Fruit fly (Drosophila melanogaster) whole organism, prepupa: ENCODE results near the gene Mcm6.

Experiments used
- CG10669 ChIP-seq: fragments of 200-800 bp; sonication (Bioruptor generic); optimal IDR thresholded peaks from 3 replicates; lab custom pipeline; 2018; ENCODE audit warnings: missing biosample characterization, mild to moderate bottlenecking, missing genetic modification characterization, moderate library complexity
- CG11294 ChIP-seq: fragments of 200-800 bp; sonication (Bioruptor generic); IDR thresholded peaks from 2 replicates; pipeline ENCODE4 v1.3.6; 2022; ENCODE audit warnings: missing biosample characterization, missing genetic modification characterization
- CG11902 ChIP-seq: fragments of 200-800 bp; sonication (Bioruptor generic); optimal IDR thresholded peaks from 3 replicates; lab custom pipeline; 2016; ENCODE audit warnings: missing biosample characterization, missing genetic modification characterization
- CG15336 ChIP-seq: fragments of 200-800 bp; sonication (Bioruptor generic); IDR thresholded peaks from 2 replicates; pipeline ENCODE4 v1.3.6; 2022; ENCODE audit warnings: missing biosample characterization, missing genetic modification characterization
- CG1621 ChIP-seq: fragments of 200-800 bp; sonication (Bioruptor generic); optimal IDR thresholded peaks from 3 replicates; lab custom pipeline; 2018; ENCODE audit warnings: missing biosample characterization, mild to moderate bottlenecking, missing genetic modification characterization
- CG16779 ChIP-seq: fragments of 200-800 bp; sonication (Bioruptor generic); optimal IDR thresholded peaks from 3 replicates; lab custom pipeline; 2017; ENCODE audit warnings: missing biosample characterization, mild to moderate bottlenecking, missing genetic modification characterization
- CG3032 ChIP-seq: fragments of 200-800 bp; optimal IDR thresholded peaks from 2 replicates; lab custom pipeline; 2019; ENCODE audit warnings: missing biosample characterization, mild to moderate bottlenecking, missing genetic modification characterization, moderate library complexity
- CG3919 ChIP-seq: fragments of 200-800 bp; sonication (Bioruptor generic); optimal IDR thresholded peaks from 3 replicates; lab custom pipeline; 2016; ENCODE audit warnings: missing biosample characterization, missing genetic modification characterization
- CG4318 ChIP-seq: fragments of 200-800 bp; sonication (Bioruptor generic); optimal IDR thresholded peaks from 3 replicates; lab custom pipeline; 2017; ENCODE audit warnings: missing biosample characterization, mild to moderate bottlenecking, missing genetic modification characterization
- CG6276 ChIP-seq: fragments of 200-800 bp; sonication (Bioruptor generic); optimal IDR thresholded peaks from 2 replicates; lab custom pipeline; 2017; ENCODE audit warnings: missing biosample characterization, mild to moderate bottlenecking, missing genetic modification characterization
- CG6808 ChIP-seq: fragments of 200-800 bp; sonication (Bioruptor generic); optimal IDR thresholded peaks from 3 replicates; lab custom pipeline; 2017; ENCODE audit warnings: missing biosample characterization, missing genetic modification characterization, mild to moderate bottlenecking, moderate library complexity, missing genetic modification reagents
- CG7368 ChIP-seq: fragments of 200-800 bp; sonication (Bioruptor generic); optimal IDR thresholded peaks from 3 replicates; lab custom pipeline; 2016; ENCODE audit warnings: missing biosample characterization, missing genetic modification characterization
- CG8119 ChIP-seq: fragments of 200-800 bp; sonication (Bioruptor generic); IDR thresholded peaks from 3 replicates; pipeline ENCODE4 v1.3.6; 2022; ENCODE audit warnings: missing biosample characterization, missing genetic modification characterization
- CG8632 ChIP-seq: fragments of 200-800 bp; sonication (Bioruptor generic); optimal IDR thresholded peaks from 3 replicates; lab custom pipeline; 2016; ENCODE audit warnings: missing biosample characterization, missing genetic modification characterization
- CG9139 ChIP-seq: fragments of 200-800 bp; sonication (Bioruptor generic); optimal IDR thresholded peaks from 3 replicates; lab custom pipeline; 2017; ENCODE audit warnings: missing biosample characterization, mild to moderate bottlenecking, missing genetic modification characterization
- Eip75B ChIP-seq: fragments of 200-800 bp; sonication (Bioruptor generic); optimal IDR thresholded peaks from 3 replicates; lab custom pipeline; 2016; ENCODE audit warnings: missing biosample characterization, missing genetic modification characterization
- Ets96B ChIP-seq: fragments of 200-800 bp; optimal IDR thresholded peaks from 2 replicates; lab custom pipeline; 2019; ENCODE audit warnings: missing biosample characterization, mild to moderate bottlenecking, missing genetic modification characterization, moderate library complexity
- Gug ChIP-seq: fragments of 200-800 bp; sonication (Bioruptor generic); IDR thresholded peaks from 2 replicates; pipeline ENCODE4 v1.3.6; 2022; ENCODE audit warnings: missing biosample characterization, missing genetic modification characterization
- Hr4 ChIP-seq: fragments of 200-800 bp; sonication (Bioruptor generic); optimal IDR thresholded peaks from 3 replicates; lab custom pipeline; 2016; ENCODE audit warnings: missing biosample characterization, missing genetic modification characterization
- OdsH ChIP-seq: fragments of 200-800 bp; sonication (Bioruptor generic); optimal IDR thresholded peaks from 3 replicates; lab custom pipeline; 2016; ENCODE audit warnings: missing biosample characterization, missing genetic modification characterization
- Sox102F ChIP-seq: fragments of 200-800 bp; sonication (Bioruptor generic); optimal IDR thresholded peaks from 2 replicates; lab custom pipeline; 2016; ENCODE audit warnings: missing biosample characterization, mild to moderate bottlenecking, missing genetic modification characterization
- Sox14 ChIP-seq: fragments of 200-800 bp; sonication (Bioruptor generic); optimal IDR thresholded peaks from 3 replicates; lab custom pipeline; 2016; ENCODE audit warnings: missing biosample characterization, missing genetic modification characterization
- achi ChIP-seq: fragments of 200-800 bp; sonication (Bioruptor generic); optimal IDR thresholded peaks from 3 replicates; lab custom pipeline; 2016; ENCODE audit warnings: missing biosample characterization, missing genetic modification characterization
- acj6 ChIP-seq: fragments of 200-800 bp; sonication (Bioruptor generic); optimal IDR thresholded peaks from 3 replicates; lab custom pipeline; 2016; ENCODE audit warnings: missing biosample characterization, missing genetic modification characterization
- cyc ChIP-seq: fragments of 200-800 bp; sonication (Bioruptor generic); optimal IDR thresholded peaks from 3 replicates; lab custom pipeline; 2016; ENCODE audit warnings: missing biosample characterization, missing genetic modification characterization
- dac ChIP-seq: fragments of 200-800 bp; sonication (Bioruptor generic); optimal IDR thresholded peaks from 2 replicates; lab custom pipeline; 2017; ENCODE audit warnings: missing biosample characterization, mild to moderate bottlenecking, missing genetic modification characterization
- dsx ChIP-seq: fragments of 200-800 bp; optimal IDR thresholded peaks from 3 replicates; lab custom pipeline; 2019; ENCODE audit warnings: missing biosample characterization, mild to moderate bottlenecking, missing genetic modification characterization, moderate library complexity; ENCODE audit not compliant: poor library complexity, severe bottlenecking
- eg ChIP-seq: fragments of 200-800 bp; sonication (Bioruptor generic); IDR thresholded peaks from 3 replicates; pipeline ENCODE4 v1.3.6; 2022; ENCODE audit warnings: missing biosample characterization, missing genetic modification characterization
- esn ChIP-seq: fragments of 200-800 bp; sonication (Bioruptor generic); optimal IDR thresholded peaks from 2 replicates; lab custom pipeline; 2016; ENCODE audit warnings: missing biosample characterization, mild to moderate bottlenecking, missing genetic modification characterization, moderate library complexity
- fd85E ChIP-seq: fragments of 200-800 bp; sonication (Bioruptor generic); optimal IDR thresholded peaks from 3 replicates; lab custom pipeline; 2016; ENCODE audit warnings: missing biosample characterization, missing genetic modification characterization
- fkh ChIP-seq: fragments of 200-800 bp; sonication (Bioruptor generic); optimal IDR thresholded peaks from 3 replicates; lab custom pipeline; 2017; ENCODE audit warnings: missing biosample characterization, mild to moderate bottlenecking, missing genetic modification characterization, moderate library complexity
- lz ChIP-seq: fragments of 200-800 bp; sonication (Bioruptor generic); optimal IDR thresholded peaks from 3 replicates; lab custom pipeline; 2016; ENCODE audit warnings: missing biosample characterization, missing genetic modification characterization
- salr ChIP-seq, 2 experiments: fragments of 200-800 bp; sonication (Bioruptor generic); optimal IDR thresholded peaks; 3 replicates each; lab custom pipeline; 2016 to 2018; ENCODE audit warnings: missing biosample characterization in 2 of 2, missing genetic modification characterization in 2 of 2, mild to moderate bottlenecking in 1 of 2
- spab ChIP-seq: fragments of 200-800 bp; sonication (Bioruptor generic); optimal IDR thresholded peaks from 2 replicates; lab custom pipeline; 2017; ENCODE audit warnings: missing biosample characterization, mild to moderate bottlenecking, missing genetic modification characterization, missing genetic modification reagents
- ss ChIP-seq, 2 experiments: fragments of 200-800 bp; sonication (Bioruptor generic); optimal IDR thresholded peaks; 2 replicates in 1 of 2; 3 replicates in 1 of 2; lab custom pipeline; 2017 to 2018; ENCODE audit warnings: mild to moderate bottlenecking in 2 of 2, missing biosample characterization in 2 of 2, missing genetic modification characterization in 2 of 2, moderate library complexity in 1 of 2
- vri ChIP-seq: fragments of 200-800 bp; sonication (Bioruptor generic); optimal IDR thresholded peaks from 3 replicates; lab custom pipeline; 2016; ENCODE audit warnings: missing biosample characterization, mild to moderate bottlenecking, missing genetic modification characterization

The Mcm6 gene

dm6 chrX:6705059-6705802 is 31.0 kb downstream of the Mcm6 start (continued):
- TF ChIP-seq CG6276 (peak; percentile 21), CG10669 (GFP tag; lab: Kevin White, UChicago) (peak; percentile 40), Sox102F (GFP tag; lab: Kevin White, UChicago) (no peak), ss (GFP tag; optimal IDR thresholded peaks at IDR 0.05; lab: Kevin White, UChicago) (peak in 1 of 2 experiments; percentile 48), CG9139 (GFP tag; lab: Kevin White, UChicago) (no peak), CG6808 (GFP tag; lab: Kevin White, UChicago) (peak; percentile 46), CG11902 (no peak), CG8632 (GFP tag; lab: Kevin White, UChicago) (peak; percentile 16), Ets96B (tag; lab: Kevin White, UChicago) (peak; percentile 15), CG8119 (GFP tag; lab: Robert Waterston, UW) (no peak), fd85E (GFP tag; lab: Kevin White, UChicago) (no peak), spab (peak; percentile 28), Hr4 (peak; percentile 59), Sox14 (GFP tag; lab: Kevin White, UChicago) (peak; percentile 46), CG7368 (GFP tag; lab: Kevin White, UChicago) (no peak), dsx (GFP tag; lab: Kevin White, UChicago) (peak; percentile 26), Gug (GFP tag; lab: Robert Waterston, UW) (no peak), OdsH (no peak), CG3032 (tag; lab: Kevin White, UChicago) (peak; percentile 26), lz (peak; percentile 30), fkh (GFP tag; lab: Kevin White, UChicago) (no peak), cyc (GFP tag; lab: Kevin White, UChicago) (no peak), salr (GFP tag; optimal IDR thresholded peaks at IDR 0.05; lab: Kevin White, UChicago) (peak; percentile 5 to 32), CG1621 (peak; percentile 19), CG3919 (peak; percentile 0), acj6 (peak; percentile 25), esn (GFP tag; lab: Kevin White, UChicago) (peak; percentile 56)
- TF ChIP-seq, all 60 proteins: peak for 33

- peak; percentile 88 for TF ChIP-seq vri (GFP tag; lab: Kevin White, UChicago)
- TF ChIP-seq CG15336 (GFP tag; lab: Robert Waterston, UW), result no peak
Measured at dm6 chrX:6705890-6706289, 31.7 kb downstream of the Mcm6 start.

- TF ChIP-seq Eip75B, result no peak
- no peak for TF ChIP-seq CG4318
- 0 out of 3 replicates have a peak, but pooled peaks have one; percentile 8 for TF ChIP-seq eg
- no peak for TF ChIP-seq lz
- no peak for TF ChIP-seq achi
- TF ChIP-seq CG3032 (tag; lab: Kevin White, UChicago), result no peak
- TF ChIP-seq fkh (GFP tag; lab: Kevin White, UChicago), result peak; percentile 87
- TF ChIP-seq CG10669 (GFP tag; lab: Kevin White, UChicago), result no peak
- TF ChIP-seq dac (GFP tag; lab: Kevin White, UChicago), result no peak
- TF ChIP-seq salr (GFP tag; optimal IDR thresholded peaks at IDR 0.05; lab: Kevin White, UChicago), result no peak
- TF ChIP-seq CG6808 (GFP tag; lab: Kevin White, UChicago), result no peak
- TF ChIP-seq ss (GFP tag; optimal IDR thresholded peaks at IDR 0.05; lab: Kevin White, UChicago), result peak in 1 of 2 experiments; percentile 11
- TF ChIP-seq CG9139 (GFP tag; lab: Kevin White, UChicago), result no peak
- TF ChIP-seq CG11294 (GFP tag; lab: Robert Waterston, UW), result no peak
- no peak for TF ChIP-seq acj6
- TF ChIP-seq CG15336 (GFP tag; lab: Robert Waterston, UW), result peak; percentile 43; the same call in 1 of the 2 replicates
- TF ChIP-seq CG3919, result no peak
- TF ChIP-seq CG16779 (tag; lab: Kevin White, UChicago), result no peak
Measured at dm6 chrX:6706570-6707306, 32.6 kb downstream of the Mcm6 start.
